Worm (Caenorhabditis elegans) whole organism, L1 larva: ENCODE results near the gene str-103.

Experiments
- Y116A8C.19 ChIP-seq: sonication (generic microtip); optimal IDR thresholded peaks from 2 replicates; lab custom pipeline; 2016; ENCODE audit warnings: missing compliant biosample characterization, missing genetic modification characterization, borderline replicate concordance
- jun-1 ChIP-seq: fragments of 150-350 bp; optimal IDR thresholded peaks from 2 replicates; lab custom pipeline; 2014; ENCODE audit warnings: missing biosample characterization, missing genetic modification reagents, missing genetic modification characterization
- lin-39 ChIP-seq: fragments of 150-350 bp; optimal IDR thresholded peaks from 2 replicates; lab custom pipeline; 2014; ENCODE audit warnings: missing biosample characterization, missing genetic modification reagents, missing genetic modification characterization
- lsy-2 ChIP-seq, 2 experiments: fragments of 150-350 bp; optimal IDR thresholded peaks; 2 replicates each; lab custom pipeline; 2014; ENCODE audit warnings: missing biosample characterization in 2 of 2, missing genetic modification characterization in 2 of 2
- nhr-28 ChIP-seq: fragments of 150-350 bp; optimal IDR thresholded peaks from 2 replicates; lab custom pipeline; 2014; ENCODE audit warnings: missing biosample characterization, missing genetic modification characterization
- nhr-77 ChIP-seq: fragments of 150-350 bp; optimal IDR thresholded peaks from 2 replicates; lab custom pipeline; 2014; ENCODE audit warnings: missing biosample characterization, missing genetic modification characterization
- sup-37 ChIP-seq: fragments of 200-800 bp; sonication (Bioruptor generic); optimal IDR thresholded peaks from 2 replicates; lab custom pipeline; 2018; ENCODE audit warnings: mild to moderate bottlenecking, missing genetic modification characterization, missing compliant biosample characterization

DNA sequence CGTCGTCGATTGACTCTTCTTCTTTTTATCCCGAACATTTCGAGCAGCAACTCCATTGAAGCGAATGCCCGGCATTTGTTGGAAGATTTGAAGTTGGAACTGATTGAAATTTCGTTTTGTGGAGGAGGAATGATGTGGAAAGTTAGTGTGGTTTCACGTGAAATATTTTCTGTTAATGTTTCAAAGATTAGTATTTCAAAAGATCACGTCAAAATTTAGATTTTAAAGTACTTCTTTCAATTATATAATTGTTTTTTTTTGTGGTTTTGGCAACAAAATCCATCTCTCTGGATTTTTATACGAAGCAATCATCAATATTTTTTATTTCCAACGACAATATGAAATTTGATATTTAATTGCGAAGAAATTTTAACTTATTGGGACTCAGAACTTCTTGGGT is 18.5 kb upstream of the str-103 start, which contains the start of gene F44G3.7:
- TF ChIP-seq lsy-2 (tag; optimal IDR thresholded peaks at IDR 0.05; lab: Kevin White, UChicago) (no peak), jun-1 (tag; lab: Kevin White, UChicago) (no peak), nhr-77 (no peak), nhr-28 (tag; lab: Kevin White, UChicago) (no peak), sup-37 (GFP tag; lab: Kevin White, UChicago) (no peak), lin-39 (tag; lab: Kevin White, UChicago) (no peak), Y116A8C.19 (tag; lab: Kevin White, UChicago) (no peak)
